Fruit fly (Drosophila melanogaster) whole organism, adult: ENCODE data around the gene CG44774.
A peak's percentile ranks its signal among the peaks of the same experiment; 100 is the strongest.

Experiments used
- CG11617 ChIP-seq: fragments of 200-800 bp; sonication (Bioruptor generic); optimal IDR thresholded peaks from 2 replicates; lab custom pipeline; 2017; ENCODE audit warnings: mild to moderate bottlenecking, missing biosample characterization, missing genetic modification reagents, missing genetic modification characterization
- CG12768 ChIP-seq: fragments of 200-800 bp; sonication (Bioruptor generic); optimal IDR thresholded peaks from 2 replicates; lab custom pipeline; 2017; ENCODE audit warnings: missing biosample characterization, missing genetic modification characterization, mild to moderate bottlenecking, moderate library complexity, missing genetic modification reagents
- CG14711 ChIP-seq: fragments of 200-800 bp; sonication (Bioruptor generic); optimal IDR thresholded peaks from 2 replicates; lab custom pipeline; 2018; ENCODE audit warnings: missing biosample characterization, mild to moderate bottlenecking, missing genetic modification characterization, moderate library complexity
- CG1620 ChIP-seq: fragments of 200-800 bp; sonication (Bioruptor generic); optimal IDR thresholded peaks from 2 replicates; lab custom pipeline; 2016; ENCODE audit warnings: missing biosample characterization, missing genetic modification characterization
- CG33017 ChIP-seq: fragments of 200-800 bp; sonication (Bioruptor generic); optimal IDR thresholded peaks from 2 replicates; lab custom pipeline; 2018; ENCODE audit warnings: missing biosample characterization, mild to moderate bottlenecking, missing genetic modification characterization, moderate library complexity
- CG5204 ChIP-seq: fragments of 200-800 bp; sonication (Bioruptor generic); optimal IDR thresholded peaks from 2 replicates; lab custom pipeline; 2016; ENCODE audit warnings: missing biosample characterization, missing genetic modification characterization
- CG7045 ChIP-seq: fragments of 200-800 bp; sonication (Bioruptor generic); optimal IDR thresholded peaks from 2 replicates; lab custom pipeline; 2017; ENCODE audit warnings: missing biosample characterization, mild to moderate bottlenecking, missing genetic modification characterization
- CG7101 ChIP-seq: fragments of 200-800 bp; sonication (Bioruptor generic); optimal IDR thresholded peaks from 2 replicates; lab custom pipeline; 2018; ENCODE audit warnings: missing biosample characterization, mild to moderate bottlenecking, missing genetic modification characterization, moderate library complexity
- Clk ChIP-seq: fragments of 200-800 bp; sonication (Bioruptor generic); optimal IDR thresholded peaks from 2 replicates; lab custom pipeline; 2017; ENCODE audit warnings: missing biosample characterization, missing genetic modification characterization
- Crg-1 ChIP-seq: fragments of 200-800 bp; sonication (Bioruptor generic); optimal IDR thresholded peaks from 2 replicates; lab custom pipeline; 2016; ENCODE audit warnings: missing biosample characterization, missing genetic modification characterization
- Hr96 ChIP-seq: fragments of 200-800 bp; sonication (Bioruptor generic); optimal IDR thresholded peaks from 2 replicates; lab custom pipeline; 2016; ENCODE audit warnings: missing biosample characterization, missing genetic modification characterization
- Mnt ChIP-seq: fragments of 200-800 bp; sonication (Bioruptor generic); optimal IDR thresholded peaks from 2 replicates; lab custom pipeline; 2016; ENCODE audit warnings: missing biosample characterization, mild to moderate bottlenecking, missing genetic modification characterization
- bab1 ChIP-seq: fragments of 200-800 bp; sonication (Bioruptor generic); optimal IDR thresholded peaks from 3 replicates; lab custom pipeline; 2019; ENCODE audit warnings: missing biosample characterization, mild to moderate bottlenecking, missing genetic modification characterization, moderate library complexity
- cic ChIP-seq: fragments of 200-800 bp; sonication (Bioruptor generic); optimal IDR thresholded peaks from 2 replicates; lab custom pipeline; 2017; ENCODE audit warnings: missing biosample characterization, mild to moderate bottlenecking, missing genetic modification characterization, moderate library complexity
- cnc ChIP-seq, 2 experiments: fragments of >200 bp; optimal IDR thresholded peaks; 2 replicates each; lab custom pipeline; 2017
- kay ChIP-seq: fragments of 200-800 bp; sonication (Bioruptor generic); peaks from one replicate; lab custom pipeline; 2016; ENCODE audit warnings: missing biosample characterization, missing genetic modification characterization, borderline replicate concordance
- ovo ChIP-seq: fragments of 200-800 bp; sonication (Bioruptor generic); optimal IDR thresholded peaks from 2 replicates; lab custom pipeline; 2016; ENCODE audit warnings: missing biosample characterization, missing genetic modification characterization
- pad ChIP-seq: fragments of 200-800 bp; sonication (Bioruptor generic); optimal IDR thresholded peaks from 3 replicates; lab custom pipeline; 2017; ENCODE audit warnings: missing biosample characterization, missing genetic modification characterization, mild to moderate bottlenecking, moderate library complexity, missing genetic modification reagents
- tj ChIP-seq: fragments of 200-800 bp; sonication (Bioruptor generic); optimal IDR thresholded peaks from 3 replicates; lab custom pipeline; 2017; ENCODE audit warnings: missing biosample characterization, mild to moderate bottlenecking, missing genetic modification characterization, moderate library complexity
- toe ChIP-seq: fragments of 200-800 bp; sonication (Bioruptor generic); optimal IDR thresholded peaks from 2 replicates; lab custom pipeline; 2016; ENCODE audit warnings: missing biosample characterization, missing genetic modification characterization

Gene CG44774

DNA sequence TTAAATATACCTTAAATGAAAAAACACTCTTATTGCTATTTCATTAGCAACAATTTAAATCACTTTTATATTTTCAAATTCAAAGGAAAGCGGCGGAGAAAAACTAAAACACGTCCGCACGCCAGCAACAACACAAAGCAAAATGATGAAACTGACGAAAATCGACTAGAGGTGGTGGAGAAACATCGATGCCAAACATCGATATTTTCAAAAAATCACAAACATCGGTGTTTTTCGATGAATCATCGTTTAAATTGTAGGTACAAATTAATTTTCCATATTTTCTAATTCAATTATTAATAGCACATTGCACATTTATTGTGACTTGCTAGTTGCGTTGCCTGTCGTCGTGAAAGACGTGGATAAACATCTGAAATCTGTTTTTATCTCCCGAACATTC, 6.9 kb downstream of the CG44774 start:
- TF ChIP-seq bab1 (GFP tag; lab: Kevin White, UChicago) (peak; percentile 28), ovo (no peak), CG1620 (GFP tag; lab: Kevin White, UChicago) (peak; percentile 1), kay (peak; percentile 79), Crg-1 (peak; percentile 3), tj (GFP tag; lab: Kevin White, UChicago) (peak; percentile 42), Clk (GFP tag; lab: Kevin White, UChicago) (no peak), Mnt (GFP tag; lab: Kevin White, UChicago) (no peak), cnc (optimal IDR thresholded peaks at IDR 0.05; lab: Kevin White, UChicago) (no peak)

DNA sequence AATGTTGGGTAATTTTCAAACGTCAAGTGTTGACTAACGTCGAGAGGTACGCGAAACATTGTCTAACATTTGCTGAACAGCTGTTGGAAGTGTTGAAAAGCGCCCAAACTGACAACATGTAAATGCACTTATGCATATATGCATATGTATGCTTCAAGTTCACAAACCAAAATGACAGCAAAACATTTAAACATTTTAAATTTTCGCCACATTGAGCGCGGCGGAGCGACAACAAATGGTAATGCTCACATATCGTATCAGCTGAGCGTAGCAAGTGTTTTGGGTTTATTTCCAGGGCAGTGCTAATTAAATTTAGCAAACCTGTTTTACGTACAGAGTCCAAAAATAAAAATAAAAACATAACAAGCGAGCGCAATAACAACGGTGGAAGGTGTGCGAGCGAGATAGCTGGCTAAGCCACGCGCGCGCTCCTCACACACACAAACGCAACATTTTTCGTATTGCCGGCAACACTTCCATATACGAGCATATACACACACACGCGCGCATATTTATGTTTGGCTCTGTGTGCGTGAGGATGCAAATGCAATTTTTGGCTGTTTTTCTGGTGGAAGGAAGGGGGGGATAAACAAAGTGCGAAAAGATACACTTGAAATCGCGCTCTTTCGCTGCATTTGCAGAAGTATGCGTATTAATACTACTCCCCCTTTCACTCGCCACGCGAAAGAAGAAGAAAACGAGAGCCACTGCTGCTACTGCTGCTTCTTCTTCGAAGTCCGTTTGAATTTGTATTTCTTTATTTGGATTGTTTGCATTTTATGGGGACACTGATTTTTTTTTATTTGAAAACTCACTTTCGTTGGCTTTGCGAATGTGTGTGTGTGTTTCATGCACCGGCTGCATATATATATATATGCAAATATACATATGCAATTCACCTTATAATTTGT, 7.5 kb downstream of the CG44774 start:
- TF ChIP-seq Clk (GFP tag; lab: Kevin White, UChicago) (peak; percentile 10), CG11617 (peak; percentile 82), Crg-1 (peak; percentile 87), Mnt (GFP tag; lab: Kevin White, UChicago) (peak; percentile 90), CG1620 (GFP tag; lab: Kevin White, UChicago) (peak; percentile 78), tj (GFP tag; lab: Kevin White, UChicago) (peak; percentile 77), CG7101 (peak; percentile 83), bab1 (GFP tag; lab: Kevin White, UChicago) (peak; percentile 43), pad (GFP tag; lab: Kevin White, UChicago) (peak; percentile 76), ovo (peak; percentile 48), CG33017 (tag; lab: Kevin White, UChicago) (peak; percentile 64), Hr96 (no peak), toe (no peak), CG7045 (peak; percentile 33), cnc (optimal IDR thresholded peaks at IDR 0.05; lab: Kevin White, UChicago) (no peak), CG5204 (peak; percentile 58), kay (no peak), cic (GFP tag; lab: Kevin White, UChicago) (peak; percentile 48), CG12768 (GFP tag; lab: Kevin White, UChicago) (peak; percentile 62), CG14711 (peak; percentile 60)

DNA sequence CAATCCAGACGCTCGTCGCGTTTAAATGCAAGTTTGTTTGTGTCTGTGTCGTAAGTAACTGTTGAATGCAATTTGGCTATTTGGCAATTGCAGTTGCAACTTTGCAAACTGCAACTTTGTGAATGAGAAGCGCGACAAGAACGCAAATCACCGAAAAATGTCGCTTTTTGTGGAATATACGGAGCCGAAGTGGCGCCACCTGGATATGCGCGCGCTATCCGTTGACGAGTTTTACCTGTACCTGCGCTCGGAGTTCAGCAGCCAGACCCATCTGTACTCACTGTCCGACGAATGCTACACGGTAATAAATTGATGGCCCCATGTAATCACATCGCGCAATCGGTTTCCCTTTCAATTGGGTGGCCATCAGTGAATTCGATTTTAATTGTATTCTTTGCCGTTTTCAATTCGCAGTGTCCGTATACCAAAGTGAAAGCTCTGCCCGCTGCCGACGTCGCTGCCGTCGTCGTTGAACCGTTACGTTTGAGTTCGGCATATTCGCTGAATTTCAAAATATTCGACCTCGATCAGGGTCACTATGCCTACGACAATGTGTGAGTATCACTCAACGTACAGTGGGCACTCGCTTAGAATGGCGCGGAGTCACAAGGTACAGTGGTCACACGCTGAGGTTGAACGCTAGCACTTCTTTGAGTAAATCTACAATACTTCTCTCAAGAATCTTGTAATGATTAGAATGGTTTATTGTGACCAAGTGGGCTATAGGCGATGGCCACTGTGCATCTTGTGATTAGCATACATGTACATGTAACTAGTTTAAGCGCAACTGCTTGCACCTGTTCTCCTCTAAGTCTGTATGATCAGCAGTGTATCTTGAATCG, 18.6 kb downstream of the CG44774 start:
- TF ChIP-seq pad (GFP tag; lab: Kevin White, UChicago) (peak; percentile 69), ovo (no peak), cnc (optimal IDR thresholded peaks at IDR 0.05; lab: Kevin White, UChicago) (no peak), CG33017 (tag; lab: Kevin White, UChicago) (peak; percentile 86), Mnt (GFP tag; lab: Kevin White, UChicago) (peak; percentile 40), kay (no peak), CG11617 (peak; percentile 58), toe (peak; percentile 59), CG7045 (peak; percentile 61), bab1 (GFP tag; lab: Kevin White, UChicago) (peak; percentile 80), Clk (GFP tag; lab: Kevin White, UChicago) (peak; percentile 38), CG14711 (peak; percentile 83), CG1620 (GFP tag; lab: Kevin White, UChicago) (peak; percentile 52), Crg-1 (peak; percentile 38), CG7101 (peak; percentile 88), CG12768 (GFP tag; lab: Kevin White, UChicago) (peak; percentile 88), CG5204 (peak; percentile 64), cic (GFP tag; lab: Kevin White, UChicago) (peak; percentile 26), tj (GFP tag; lab: Kevin White, UChicago) (peak; percentile 87), Hr96 (peak; percentile 82)

DNA sequence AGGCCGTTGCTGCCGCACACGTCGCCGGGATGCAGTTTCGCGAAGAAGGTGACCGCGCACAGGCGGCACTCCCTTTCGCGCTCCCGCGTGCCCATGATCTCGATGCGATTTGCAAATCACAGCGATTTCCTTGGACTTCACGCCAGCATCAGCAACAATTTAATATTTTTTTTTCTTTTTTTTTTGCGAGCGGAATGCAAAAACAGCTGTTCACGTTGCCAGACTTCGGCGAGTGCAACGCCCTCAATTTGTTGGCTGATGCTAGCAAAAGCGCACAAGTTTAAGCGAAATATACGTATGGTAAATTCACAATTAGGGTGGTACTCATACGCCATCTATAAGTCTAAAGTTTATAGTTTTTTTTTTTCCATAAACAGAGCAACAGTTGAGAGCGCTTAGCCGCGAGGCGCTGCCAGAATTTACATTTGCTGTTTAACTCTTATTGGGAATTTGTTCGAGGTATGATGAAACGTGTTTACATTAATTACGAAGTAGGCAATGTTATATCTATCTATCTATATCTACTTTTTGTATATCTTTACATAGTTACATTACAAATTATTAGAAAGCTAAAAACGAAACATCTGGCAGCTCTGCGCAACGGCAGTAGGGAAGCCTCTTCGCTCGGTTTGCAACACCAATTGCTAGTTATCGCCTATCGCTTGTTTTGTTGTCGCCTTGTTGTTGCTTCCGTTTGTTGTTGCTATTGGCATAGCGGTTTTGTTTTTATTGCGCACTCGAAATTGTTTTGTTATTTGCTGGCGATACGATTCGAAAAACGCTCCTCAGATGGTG, 19.5 kb downstream of the CG44774 start, which contains the start of the genes CG4041 and Hgsnat:
CG4041 (minus strand) TSS at position 220 of the 795 bp plus-strand sequence.
Hgsnat (plus strand) TSS at position 503 of the 795 bp plus-strand sequence.
- TF ChIP-seq CG7101: peak; percentile 62
- peak; percentile 48 for TF ChIP-seq pad (GFP tag; lab: Kevin White, UChicago)
- peak; percentile 33 for TF ChIP-seq toe
- peak; percentile 52 for TF ChIP-seq CG1620 (GFP tag; lab: Kevin White, UChicago)
- TF ChIP-seq CG14711: peak; percentile 45
- TF ChIP-seq CG11617: peak; percentile 59
- no peak for TF ChIP-seq cnc (optimal IDR thresholded peaks at IDR 0.05; lab: Kevin White, UChicago)
- peak; percentile 96 for TF ChIP-seq tj (GFP tag; lab: Kevin White, UChicago)
- peak; percentile 62 for TF ChIP-seq Crg-1
- peak; percentile 41 for TF ChIP-seq CG5204
- no peak for TF ChIP-seq CG7045
- TF ChIP-seq Clk (GFP tag; lab: Kevin White, UChicago): no peak
- TF ChIP-seq cic (GFP tag; lab: Kevin White, UChicago): no peak
- peak; percentile 21 for TF ChIP-seq Hr96
- peak; percentile 75 for TF ChIP-seq ovo
- peak; percentile 2 for TF ChIP-seq CG12768 (GFP tag; lab: Kevin White, UChicago)

DNA sequence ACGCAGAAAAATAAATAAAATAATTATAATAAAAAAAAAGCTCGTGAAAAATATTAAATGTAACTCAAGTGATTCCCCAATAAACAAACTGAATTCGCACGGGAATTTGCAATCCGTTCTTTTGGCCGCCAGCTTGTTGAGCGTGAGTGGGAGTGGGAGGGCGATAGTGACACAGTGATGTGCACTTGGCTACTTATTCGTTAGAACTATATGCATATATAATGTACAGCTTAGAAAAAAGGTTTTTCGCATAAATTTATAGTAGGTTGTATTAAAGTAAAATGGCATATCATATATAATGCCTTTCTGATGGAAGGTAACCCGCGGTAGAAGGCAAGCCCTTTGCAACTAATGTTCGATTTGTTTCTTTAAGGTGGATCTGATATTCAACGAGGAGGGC, 25.5 kb downstream of the CG44774 start:
- TF ChIP-seq Crg-1: no peak
- no peak for TF ChIP-seq ovo
- no peak for TF ChIP-seq toe
- no peak for TF ChIP-seq CG7045
- TF ChIP-seq pad (GFP tag; lab: Kevin White, UChicago): no peak
- no peak for TF ChIP-seq CG11617
- no peak for TF ChIP-seq Hr96
- no peak for TF ChIP-seq kay
- no peak for TF ChIP-seq bab1 (GFP tag; lab: Kevin White, UChicago)
- TF ChIP-seq CG12768 (GFP tag; lab: Kevin White, UChicago): no peak
- TF ChIP-seq Mnt (GFP tag; lab: Kevin White, UChicago): no peak
- TF ChIP-seq cic (GFP tag; lab: Kevin White, UChicago): no peak
- no peak for TF ChIP-seq cnc (optimal IDR thresholded peaks at IDR 0.05; lab: Kevin White, UChicago)
- TF ChIP-seq CG5204: no peak
- TF ChIP-seq CG1620 (GFP tag; lab: Kevin White, UChicago): no peak
- no peak for TF ChIP-seq CG33017 (tag; lab: Kevin White, UChicago)
- no peak for TF ChIP-seq CG7101
- TF ChIP-seq tj (GFP tag; lab: Kevin White, UChicago): no peak
- no peak for TF ChIP-seq CG14711
- TF ChIP-seq Clk (GFP tag; lab: Kevin White, UChicago): no peak
